Worm (Caenorhabditis elegans): ENCODE data around the gene dsb-1.
A peak's percentile ranks its signal among the peaks of the same experiment; 100 is the strongest.

Gene dsb-1

DNA sequence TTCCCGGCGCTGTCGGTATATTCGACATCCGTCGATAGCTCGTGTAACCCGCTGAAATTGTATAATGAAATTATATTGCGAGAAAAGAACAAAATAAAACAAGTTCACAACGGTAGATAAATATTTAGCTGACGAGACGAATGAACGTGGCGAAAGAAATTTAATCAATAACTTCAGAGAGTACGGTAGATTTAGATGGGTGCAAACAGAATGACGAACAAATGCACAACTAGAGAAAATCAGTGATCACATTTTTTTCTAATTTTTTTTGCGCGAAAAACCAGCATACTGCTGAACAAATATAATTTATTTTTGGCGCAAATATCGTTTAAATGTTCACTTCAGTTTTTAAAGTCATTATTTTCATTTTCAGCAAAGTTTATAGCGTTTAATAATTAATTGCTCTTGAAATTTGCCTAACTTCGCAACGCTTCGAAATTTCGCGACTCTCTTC lies 48.0 kb upstream of the dsb-1 start, which contains the start of gene sec-24.2 (continued):
- no peak for TF ChIP-seq nhr-80 (tag; optimal IDR thresholded peaks at IDR 0.05)
- no peak for TF ChIP-seq egl-44 (GFP tag; IDR thresholded peaks at IDR 0.05)
- TF ChIP-seq nhr-120 (GFP tag; IDR thresholded peaks at IDR 0.05) = no peak
- TF ChIP-seq fkh-3 (tag; optimal IDR thresholded peaks at IDR 0.05) = no peak
- no peak for TF ChIP-seq hmg-1.2 (GFP tag; IDR thresholded peaks at IDR 0.05)
- no peak for TF ChIP-seq ztf-3 (GFP tag; optimal IDR thresholded peaks at IDR 0.05)
- TF ChIP-seq T07F8.4 (tag; optimal IDR thresholded peaks at IDR 0.05) = no peak
- no peak for TF ChIP-seq akir-1 (GFP tag; optimal IDR thresholded peaks at IDR 0.05)
- TF ChIP-seq sdz-38 (tag; optimal IDR thresholded peaks at IDR 0.05) = no peak
- no peak for TF ChIP-seq gei-17 (GFP tag; optimal IDR thresholded peaks at IDR 0.05)
- TF ChIP-seq B0336.3 (GFP tag; IDR thresholded peaks at IDR 0.05) = no peak
- no peak for TF ChIP-seq rec-8 (tag; optimal IDR thresholded peaks at IDR 0.05)
- no peak for TF ChIP-seq mcd-1 (GFP tag; IDR thresholded peaks at IDR 0.05)
- TF ChIP-seq sea-2 (GFP tag; IDR thresholded peaks at IDR 0.05) = no peak
- TF ChIP-seq K12H6.12 (tag; optimal IDR thresholded peaks at IDR 0.05) = no peak
- no peak for TF ChIP-seq ets-4 (GFP tag; optimal IDR thresholded peaks at IDR 0.05)
- peak; percentile 58 for TF ChIP-seq ceh-91 (GFP tag; IDR thresholded peaks at IDR 0.05)
- no peak for TF ChIP-seq C06A6.2 (GFP tag; conservative IDR thresholded peaks at IDR 0.05)
- peak; percentile 55; the same call in 1 of the 2 replicates for TF ChIP-seq madf-8 (GFP tag; conservative IDR thresholded peaks at IDR 0.05)
- TF ChIP-seq Y53F4B.3 (GFP tag; IDR thresholded peaks at IDR 0.05) = no peak
- TF ChIP-seq nfya-1 (tag; optimal IDR thresholded peaks at IDR 0.05; ENCODE audit: borderline replicate concordance, insufficient read depth) = no peak
- no peak for TF ChIP-seq ceh-27 (GFP tag; optimal IDR thresholded peaks at IDR 0.05)
- no peak for TF ChIP-seq pha-4 (tag; optimal IDR thresholded peaks at IDR 0.05)
- TF ChIP-seq attf-5 (GFP tag; optimal IDR thresholded peaks at IDR 0.05) = no peak
- TF ChIP-seq ztf-25 (GFP tag; IDR thresholded peaks at IDR 0.05) = no peak
- peak; percentile 86 for TF ChIP-seq madf-6 (GFP tag; IDR thresholded peaks at IDR 0.05)
- no peak for TF ChIP-seq hmg-20 (GFP tag; IDR thresholded peaks at IDR 0.05)
- TF ChIP-seq K11D2.4 (GFP tag; IDR thresholded peaks at IDR 0.05) = no peak
- no peak for TF ChIP-seq ztf-28 (GFP tag; IDR thresholded peaks at IDR 0.05)
- TF ChIP-seq dpl-1 (GFP tag; optimal IDR thresholded peaks at IDR 0.05) = peak; percentile 30
- peak; percentile 29 for TF ChIP-seq xnd-1 (tag; optimal IDR thresholded peaks at IDR 0.05)
- TF ChIP-seq let-607 (tag; optimal IDR thresholded peaks at IDR 0.05) = no peak
- TF ChIP-seq B0261.1 (tag; optimal IDR thresholded peaks at IDR 0.05) = no peak

ce11 chrIV:12361392-12362092 lies 47.2 kb upstream of the dsb-1 start, which contains the start of the genes ccr-4 and ZC518.8:
TSS of gene ccr-4 (plus strand) at chrIV:12361542.
TSS of gene ZC518.8 (minus strand) at chrIV:12361908.
- TF ChIP-seq C06A6.2 (GFP tag; conservative IDR thresholded peaks at IDR 0.05) = no peak
- peak; percentile 52 for TF ChIP-seq attf-5 (GFP tag; optimal IDR thresholded peaks at IDR 0.05)
- TF ChIP-seq sdz-38 (tag; optimal IDR thresholded peaks at IDR 0.05) = no peak
- no peak for TF ChIP-seq ceh-40 (GFP tag; IDR thresholded peaks at IDR 0.05)
- TF ChIP-seq aptf-3 (GFP tag; IDR thresholded peaks at IDR 0.05) = 0 out of 2 replicates have a peak, but pooled peaks have one; percentile 34
- TF ChIP-seq madf-6 (GFP tag; IDR thresholded peaks at IDR 0.05) = no peak
- peak; percentile 40 for TF ChIP-seq nhr-80 (tag; optimal IDR thresholded peaks at IDR 0.05)
- peak; percentile 27 for TF ChIP-seq lin-54 (GFP tag; optimal IDR thresholded peaks at IDR 0.05)
- TF ChIP-seq lin-26 (GFP tag; IDR thresholded peaks at IDR 0.05) = 0 out of 2 replicates have a peak, but pooled peaks have one; percentile 50
- 0 out of 2 replicates have a peak, but pooled peaks have one; percentile 67 for TF ChIP-seq bed-1 (GFP tag; IDR thresholded peaks at IDR 0.05)
- 0 out of 2 replicates have a peak, but pooled peaks have one; percentile 16 for TF ChIP-seq D2030.7 (GFP tag; IDR thresholded peaks at IDR 0.05)
- TF ChIP-seq ztf-28 (GFP tag; IDR thresholded peaks at IDR 0.05) = 0 out of 2 replicates have a peak, but pooled peaks have one; percentile 32
- TF ChIP-seq cebp-2 (GFP tag; IDR thresholded peaks at IDR 0.05) = 0 out of 2 replicates have a peak, but pooled peaks have one; percentile 56
- peak; percentile 2 to 76 for TF ChIP-seq let-607 (tag; optimal IDR thresholded peaks at IDR 0.05)
- peak; percentile 47; the same call in 1 of the 2 replicates for TF ChIP-seq zfh-2 (GFP tag; conservative IDR thresholded peaks at IDR 0.05)
- no peak for TF ChIP-seq rpc-1 (optimal IDR thresholded peaks at IDR 0.05)
- no peak for TF ChIP-seq rpc-1 (tag; optimal IDR thresholded peaks at IDR 0.05)
- no peak for TF ChIP-seq nfya-1 (tag; optimal IDR thresholded peaks at IDR 0.05; ENCODE audit: borderline replicate concordance, insufficient read depth)
- TF ChIP-seq madf-8 (GFP tag; conservative IDR thresholded peaks at IDR 0.05) = no peak
